Worm (Caenorhabditis elegans) whole organism, L4 larva: ENCODE data around the gene srj-49.

Experiments
- F26F4.8 ChIP-seq: fragments of 200-800 bp; sonication (Bioruptor generic); conservative IDR thresholded peaks from 2 replicates; pipeline ENCODE4 v1.3.6; 2022; ENCODE audit warnings: missing genetic modification characterization, missing compliant biosample characterization
- R02D3.7 ChIP-seq: fragments of 150-350 bp; sonication (generic microtip); optimal IDR thresholded peaks from 3 replicates; lab custom pipeline; 2014; ENCODE audit warnings: missing biosample characterization, missing genetic modification characterization
- T20F7.1 ChIP-seq: fragments of 200-800 bp; sonication (Bioruptor generic); optimal IDR thresholded peaks from 2 replicates; lab custom pipeline; 2018; ENCODE audit warnings: mild to moderate bottlenecking, missing genetic modification characterization, missing compliant biosample characterization
- Y5F2A.4 ChIP-seq: fragments of 200-800 bp; sonication (Bioruptor generic); optimal IDR thresholded peaks from 2 replicates; lab custom pipeline; 2018; ENCODE audit warnings: mild to moderate bottlenecking, missing genetic modification characterization, missing compliant biosample characterization
- aha-1 ChIP-seq: fragments of 150-350 bp; peaks from one replicate; lab custom pipeline; 2014; ENCODE audit warnings: missing biosample characterization, missing genetic modification characterization
- ama-1 ChIP-seq: fragments of 150-350 bp; optimal IDR thresholded peaks from 2 replicates; lab custom pipeline; 2014; ENCODE audit warnings: inconsistent platforms, mixed read lengths
- ceh-28 ChIP-seq: fragments of 150-350 bp; optimal IDR thresholded peaks from 2 replicates; lab custom pipeline; 2014; ENCODE audit warnings: missing biosample characterization, missing genetic modification reagents, missing genetic modification characterization
- ceh-32 ChIP-seq: sonication (generic microtip); optimal IDR thresholded peaks from 2 replicates; lab custom pipeline; 2016; ENCODE audit warnings: mild to moderate bottlenecking, missing genetic modification characterization, missing compliant biosample characterization; ENCODE audit not compliant: poor library complexity
- cey-2 ChIP-seq: sonication (generic microtip); optimal IDR thresholded peaks from 3 replicates; lab custom pipeline; 2017; ENCODE audit warnings: missing genetic modification characterization, mild to moderate bottlenecking, missing compliant biosample characterization, antibody characterized with exemption, borderline replicate concordance; ENCODE audit not compliant: insufficient read depth
- daf-12 ChIP-seq: fragments of 150-350 bp; optimal IDR thresholded peaks from 2 replicates; lab custom pipeline; 2014; ENCODE audit warnings: missing biosample characterization, missing genetic modification reagents, missing genetic modification characterization
- duxl-1 ChIP-seq: sonication (generic microtip); optimal IDR thresholded peaks from 2 replicates; lab custom pipeline; 2016; ENCODE audit warnings: mild to moderate bottlenecking, missing genetic modification characterization, moderate library complexity, missing compliant biosample characterization; ENCODE audit not compliant: poor library complexity
- fkh-10 ChIP-seq: fragments of 150-350 bp; optimal IDR thresholded peaks from 2 replicates; lab custom pipeline; 2014; ENCODE audit warnings: missing biosample characterization, missing genetic modification reagents, missing genetic modification characterization
- hif-1 ChIP-seq, 2 experiments: sonication (generic microtip); optimal IDR thresholded peaks; 2 replicates each; lab custom pipeline; 2016 to 2017; ENCODE audit warnings: missing compliant biosample characterization in 2 of 2, missing genetic modification characterization in 2 of 2, missing genetic modification reagents in 2 of 2, missing genotype in 2 of 2, mild to moderate bottlenecking in 1 of 2
- jun-1 ChIP-seq: fragments of 150-350 bp; optimal IDR thresholded peaks from 2 replicates; lab custom pipeline; 2014; ENCODE audit warnings: missing biosample characterization, missing genetic modification reagents, missing genetic modification characterization
- lin-13 ChIP-seq: fragments of 150-350 bp; optimal IDR thresholded peaks from 2 replicates; lab custom pipeline; 2014; ENCODE audit warnings: missing biosample characterization, missing genetic modification reagents, missing genetic modification characterization
- lin-29 ChIP-seq: fragments of 200-800 bp; sonication (Bioruptor generic); IDR thresholded peaks from 2 replicates; pipeline ENCODE4 v1.3.6; 2022; ENCODE audit warnings: missing genetic modification reagents, missing genetic modification characterization, missing compliant biosample characterization
- lsy-2 ChIP-seq, 2 experiments: fragments of 150-350 bp in 1 of 2; sonication (generic microtip) in 1 of 2; optimal IDR thresholded peaks; 2 replicates each; lab custom pipeline; 2014 to 2017; ENCODE audit warnings: missing biosample characterization in 2 of 2, missing genetic modification characterization in 2 of 2
- madf-5 ChIP-seq, 2 experiments: fragments of 200-800 bp; sonication (Bioruptor generic); IDR thresholded peaks; 2 replicates each; pipeline ENCODE4 v1.3.6; 2022; ENCODE audit warnings: missing compliant biosample characterization in 2 of 2, missing genetic modification characterization in 2 of 2
- mdt-29 ChIP-seq: fragments of 200-800 bp; sonication (Bioruptor generic); IDR thresholded peaks from 2 replicates; pipeline ENCODE4 v1.3.6; 2022; ENCODE audit warnings: missing genetic modification reagents, missing genetic modification characterization, missing compliant biosample characterization
- nhr-10 ChIP-seq: fragments of 150-350 bp; optimal IDR thresholded peaks from 2 replicates; lab custom pipeline; 2014; ENCODE audit warnings: missing biosample characterization, missing genetic modification characterization
- nhr-237 ChIP-seq: sonication (generic microtip); optimal IDR thresholded peaks from 2 replicates; lab custom pipeline; 2017; ENCODE audit warnings: missing biosample characterization, missing genetic modification characterization
- nhr-41 ChIP-seq: fragments of 200-800 bp; sonication (Bioruptor generic); IDR thresholded peaks from 2 replicates; pipeline ENCODE4 v1.3.6; 2022; ENCODE audit warnings: missing genetic modification reagents, missing genetic modification characterization, missing compliant biosample characterization
- pha-4 ChIP-seq, 2 experiments: fragments of 150-350 bp in 1 of 2; fragments of 200-800 bp in 1 of 2; sonication (Bioruptor generic) in 1 of 2; IDR thresholded peaks in 1 of 2; optimal IDR thresholded peaks in 1 of 2; 2 replicates each; pipeline versions ENCODE4 v1.3.6 to Lab custom; 2014 to 2022; ENCODE audit warnings: missing genetic modification characterization in 2 of 2, missing genetic modification reagents in 2 of 2, missing biosample characterization in 1 of 2, missing compliant biosample characterization in 1 of 2
- set-16 ChIP-seq: fragments of 200-800 bp; sonication (Bioruptor generic); IDR thresholded peaks from 2 replicates; pipeline ENCODE4 v1.3.6; 2022; ENCODE audit warnings: missing genetic modification reagents, missing genetic modification characterization, missing compliant biosample characterization
- skn-1 ChIP-seq: fragments of 150-350 bp; optimal IDR thresholded peaks from 2 replicates; lab custom pipeline; 2014; ENCODE audit warnings: missing biosample characterization, missing genetic modification characterization
- snpc-1.2 ChIP-seq: fragments of 200-800 bp; sonication (Bioruptor generic); IDR thresholded peaks from 2 replicates; pipeline ENCODE4 v1.3.6; 2022; ENCODE audit warnings: missing genetic modification reagents, missing genetic modification characterization, missing compliant biosample characterization
- spr-1 ChIP-seq: sonication (generic microtip); optimal IDR thresholded peaks from 2 replicates; lab custom pipeline; 2016; ENCODE audit warnings: mild to moderate bottlenecking, missing genetic modification characterization, missing compliant biosample characterization
- unc-130 ChIP-seq: sonication (generic microtip); optimal IDR thresholded peaks from 2 replicates; lab custom pipeline; 2016; ENCODE audit warnings: missing genetic modification reagents, missing genetic modification characterization, missing compliant biosample characterization
- unc-39 ChIP-seq: sonication (generic microtip); optimal IDR thresholded peaks from 2 replicates; lab custom pipeline; 2017; ENCODE audit warnings: missing biosample characterization, missing genetic modification characterization
- unc-62 ChIP-seq, 3 experiments: fragments of 150-350 bp in 1 of 3; sonication (generic microtip); optimal IDR thresholded peaks in 2 of 3; peaks in 1 of 3; 1 replicate in 1 of 3; 2 replicates in 2 of 3; lab custom pipeline; 2014 to 2017; ENCODE audit warnings: missing biosample characterization in 3 of 3, missing genetic modification characterization in 3 of 3, missing genetic modification reagents in 3 of 3, missing genotype in 1 of 3
- ztf-11 ChIP-seq: fragments of 150-350 bp; optimal IDR thresholded peaks from 2 replicates; lab custom pipeline; 2014; ENCODE audit warnings: missing biosample characterization, missing genetic modification characterization

srj-49 gene

ce11 chrV:2830817-2831216, 17.3 kb downstream of the srj-49 start, which contains the start of gene srw-2:
Gene srw-2, plus strand, starts transcription at chrV:2830878.
- no peak for TF ChIP-seq ztf-11
- TF ChIP-seq unc-62 (GFP tag; optimal IDR thresholded peaks at IDR 0.05 in 1 of 2; lab: Kevin White, UChicago): peak in 1 of 2 experiments; percentile 90
- TF ChIP-seq unc-62 (tag; optimal IDR thresholded peaks at IDR 0.05; lab: Kevin White, UChicago): no peak
- no peak for TF ChIP-seq fkh-10
- TF ChIP-seq cey-2 (tag; lab: Kevin White, UChicago): no peak
- no peak for TF ChIP-seq pha-4 (GFP tag; IDR thresholded peaks at IDR 0.05; lab: Robert Waterston, UW)
- no peak for TF ChIP-seq pha-4 (tag; optimal IDR thresholded peaks at IDR 0.05; lab: Kevin White, UChicago)

- no peak for TF ChIP-seq Y5F2A.4 (GFP tag; lab: Kevin White, UChicago)
- peak; percentile 50 for TF ChIP-seq duxl-1 (tag; lab: Kevin White, UChicago)
Measured at ce11 chrV:2826815-2827214, 21.3 kb downstream of the srj-49 start, which contains the start of gene T03D3.5. Gene T03D3.5, minus strand, starts transcription at chrV:2826835.

- TF ChIP-seq R02D3.7 (tag; lab: Kevin White, UChicago): no peak
- TF ChIP-seq unc-130: no peak
- TF ChIP-seq hif-1 (tag; optimal IDR thresholded peaks at IDR 0.05; lab: Kevin White, UChicago): no peak
- TF ChIP-seq spr-1 (tag; lab: Kevin White, UChicago): no peak
- no peak for TF ChIP-seq nhr-41 (GFP tag; lab: Robert Waterston, UW)
- no peak for TF ChIP-seq aha-1 (tag; lab: Kevin White, UChicago)
- no peak for TF ChIP-seq lin-29 (GFP tag; lab: Robert Waterston, UW)
- no peak for TF ChIP-seq jun-1 (tag; lab: Kevin White, UChicago)
- no peak for TF ChIP-seq lsy-2 (tag; optimal IDR thresholded peaks at IDR 0.05; lab: Kevin White, UChicago)
- TF ChIP-seq skn-1 (tag; lab: Kevin White, UChicago): no peak
- no peak for TF ChIP-seq ceh-32 (tag; lab: Kevin White, UChicago)
- no peak for TF ChIP-seq nhr-237 (tag; lab: Kevin White, UChicago)
- no peak for TF ChIP-seq nhr-10 (tag; lab: Kevin White, UChicago)
- TF ChIP-seq unc-39: no peak
- no peak for TF ChIP-seq mdt-29
- TF ChIP-seq T20F7.1 (GFP tag; lab: Kevin White, UChicago): no peak
- no peak for TF ChIP-seq pha-4 (GFP tag; IDR thresholded peaks at IDR 0.05; lab: Robert Waterston, UW)
- no peak for TF ChIP-seq pha-4 (tag; optimal IDR thresholded peaks at IDR 0.05; lab: Kevin White, UChicago)
- TF ChIP-seq madf-5 (GFP tag; IDR thresholded peaks at IDR 0.05; lab: Robert Waterston, UW): no peak
- TF ChIP-seq snpc-1.2 (GFP tag; lab: Robert Waterston, UW): no peak
- no peak for TF ChIP-seq ceh-28
Measured at ce11 chrV:2825978-2826377, 22.2 kb downstream of the srj-49 start.

DNA sequence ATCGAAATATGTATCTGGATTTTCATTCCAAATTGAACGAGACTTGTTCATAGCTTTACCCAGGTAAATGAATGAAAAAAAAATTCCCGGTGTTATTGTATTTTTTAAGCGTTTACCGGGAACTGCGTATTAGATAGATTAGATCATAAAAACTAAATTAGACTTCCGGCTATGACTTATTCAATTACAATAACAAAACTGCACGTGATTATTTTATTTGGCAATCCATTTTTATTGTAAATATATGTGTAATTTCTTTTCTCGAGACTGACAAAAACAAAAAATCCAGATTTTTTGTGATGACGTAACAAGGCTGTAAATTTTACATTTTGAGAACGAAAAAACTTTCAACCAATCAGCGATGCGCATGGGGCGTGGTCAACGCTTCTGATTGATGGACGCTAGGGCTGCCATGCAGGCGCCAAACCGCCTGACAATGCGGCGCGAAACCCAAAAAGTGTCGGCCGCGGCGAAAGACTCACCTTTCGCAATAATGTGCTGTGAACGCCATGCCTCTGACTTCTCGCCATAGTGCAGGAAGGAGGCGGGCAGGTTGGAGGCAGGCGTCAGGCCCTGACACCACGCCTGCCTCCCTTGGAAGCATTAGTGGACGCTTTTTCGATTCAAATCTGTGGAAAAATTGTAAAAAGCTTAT, 26.4 kb downstream of the srj-49 start, which contains the start of gene srh-36:
Gene srh-36 (minus strand): TSS at position 51 of the 655 bp plus-strand sequence.
- TF ChIP-seq hif-1 (tag; optimal IDR thresholded peaks at IDR 0.05; lab: Kevin White, UChicago) (no peak), set-16 (GFP tag; lab: Robert Waterston, UW) (peak; percentile 73), snpc-1.2 (GFP tag; lab: Robert Waterston, UW) (0 out of 2 replicates have a peak, but pooled peaks have one; percentile 32), lin-13 (GFP tag; lab: Kevin White, UChicago) (no peak), aha-1 (tag; lab: Kevin White, UChicago) (peak; percentile 8), spr-1 (tag; lab: Kevin White, UChicago) (no peak), unc-39 (no peak), ama-1 (lab: Kevin White, UChicago) (no peak), F26F4.8 (GFP tag; lab: Robert Waterston, UW) (0 out of 2 replicates have a peak, but pooled peaks have one; percentile 35), daf-12 (tag; lab: Kevin White, UChicago) (no peak)
